Worm (Caenorhabditis elegans): ENCODE data around the gene clc-23.

ce11 chrIII:1051877-1052276 lies 31.1 kb downstream of the clc-23 start:
- no peak for TF ChIP-seq lin-39 (tag; optimal IDR thresholded peaks at IDR 0.05)
- no peak for TF ChIP-seq nhr-10 (tag; optimal IDR thresholded peaks at IDR 0.05)
- TF ChIP-seq C34F6.9 (tag; optimal IDR thresholded peaks at IDR 0.05), result no peak
- TF ChIP-seq mdl-1 (tag; optimal IDR thresholded peaks at IDR 0.05), result no peak
- no peak for TF ChIP-seq nhr-6 (tag; optimal IDR thresholded peaks at IDR 0.05)
- no peak for TF ChIP-seq ceh-82 (tag; optimal IDR thresholded peaks at IDR 0.05)
- no peak for TF ChIP-seq fos-1 (tag; optimal IDR thresholded peaks at IDR 0.05)
- no peak for TF ChIP-seq peb-1 (tag; optimal IDR thresholded peaks at IDR 0.05)
- no peak for TF ChIP-seq snpc-4 (tag; optimal IDR thresholded peaks at IDR 0.05)
- no peak for TF ChIP-seq R02D3.7 (tag; optimal IDR thresholded peaks at IDR 0.05)
- TF ChIP-seq crh-2 (tag; optimal IDR thresholded peaks at IDR 0.05), result no peak
- no peak for TF ChIP-seq zag-1 (tag; optimal IDR thresholded peaks at IDR 0.05)

All from whole organism, L2 larva.